Fruit fly (Drosophila melanogaster): ENCODE measurements around the gene CG5984.

CG5984 gene

dm6 chr3R:27218288-27218687 lies 29.5 kb downstream of the CG5984 start (continued):
- TF ChIP-seq Drgx (GFP tag; IDR thresholded peaks at IDR 0.05): no peak
- TF ChIP-seq CG1602 (GFP tag; optimal IDR thresholded peaks at IDR 0.05): no peak
- no peak for TF ChIP-seq gcm2 (GFP tag; optimal IDR thresholded peaks at IDR 0.05)
- TF ChIP-seq jigr1 (GFP tag; IDR thresholded peaks at IDR 0.05): no peak
- no peak for TF ChIP-seq otp (GFP tag; IDR thresholded peaks at IDR 0.05)
- peak; percentile 57 for TF ChIP-seq sens (GFP tag)

DNA sequence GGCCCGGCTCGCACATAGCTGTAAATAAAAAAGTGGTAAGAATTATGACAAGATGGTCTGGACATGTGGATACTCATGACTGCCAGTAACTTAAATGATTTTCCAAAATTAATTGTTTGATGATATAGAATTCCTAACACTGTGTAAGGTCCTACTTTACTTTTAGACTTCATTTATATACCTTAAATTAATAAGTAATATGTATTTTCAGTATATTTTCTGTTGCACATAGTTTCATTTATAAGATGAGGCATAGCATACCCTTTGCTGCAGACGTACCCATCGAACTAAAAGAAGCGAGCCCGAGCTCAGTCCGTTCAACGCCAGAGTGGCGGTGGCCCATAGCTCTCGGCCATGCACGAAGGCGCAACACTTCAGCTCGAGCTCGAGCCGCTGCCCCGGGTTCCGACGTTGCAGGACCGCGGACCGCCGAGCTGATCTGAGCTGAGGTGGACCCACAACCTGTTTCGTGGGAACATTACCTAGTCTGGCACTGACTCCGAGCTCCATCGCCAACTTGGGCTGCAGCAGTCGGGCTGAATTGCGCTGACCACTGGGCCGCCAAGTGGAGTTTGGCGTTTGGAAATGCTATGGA lies 30.2 kb downstream of the CG5984 start:
- TF ChIP-seq CG7271 (tag; optimal IDR thresholded peaks at IDR 0.05) (no peak), bsh (GFP tag; optimal IDR thresholded peaks at IDR 0.05) (peak; percentile 45 to 54), kay (GFP tag; optimal IDR thresholded peaks at IDR 0.05) (no peak), CG1792 (GFP tag; optimal IDR thresholded peaks at IDR 0.05) (no peak), Side (GFP tag; optimal IDR thresholded peaks at IDR 0.05) (no peak), CG14710 (tag; optimal IDR thresholded peaks at IDR 0.05) (peak; percentile 17), CG13424 (tag; optimal IDR thresholded peaks at IDR 0.05) (no peak), Oli (tag; optimal IDR thresholded peaks at IDR 0.05) (no peak), MBD-R2 (GFP tag; IDR thresholded peaks at IDR 0.05) (no peak), gcm (GFP tag; optimal IDR thresholded peaks at IDR 0.05) (no peak), ATbp (GFP tag; optimal IDR thresholded peaks at IDR 0.05) (no peak), CG17612 (GFP tag; IDR thresholded peaks at IDR 0.05) (no peak), nau (GFP tag; optimal IDR thresholded peaks at IDR 0.05) (no peak), CG6654 (GFP tag; optimal IDR thresholded peaks at IDR 0.05) (no peak), chinmo (GFP tag; IDR thresholded peaks at IDR 0.05; ENCODE audit: partially characterized antibody) (no peak), CG15601 (tag; optimal IDR thresholded peaks at IDR 0.05) (peak; percentile 24), Bdp1 (GFP tag; optimal IDR thresholded peaks at IDR 0.05) (no peak), Neu2 (GFP tag; optimal IDR thresholded peaks at IDR 0.05; ENCODE audit: borderline replicate concordance) (no peak), gce (GFP tag; IDR thresholded peaks at IDR 0.05) (no peak), otp (GFP tag; IDR thresholded peaks at IDR 0.05) (no peak), CG3407 (GFP tag; optimal IDR thresholded peaks at IDR 0.05) (no peak), phol (tag; optimal IDR thresholded peaks at IDR 0.05) (peak; percentile 26), pum (GFP tag; optimal IDR thresholded peaks at IDR 0.05) (no peak), trem (tag; optimal IDR thresholded peaks at IDR 0.05) (no peak), CG30020 (tag; optimal IDR thresholded peaks at IDR 0.05) (no peak), CG1603 (tag; optimal IDR thresholded peaks at IDR 0.05) (no peak), h (optimal IDR thresholded peaks at IDR 0.05) (no peak), dmrt11E (tag; optimal IDR thresholded peaks at IDR 0.05) (peak; percentile 28), D (optimal IDR thresholded peaks at IDR 0.05) (no peak), D (GFP tag; optimal IDR thresholded peaks at IDR 0.05) (no peak), Ets97D (GFP tag; optimal IDR thresholded peaks at IDR 0.05) (no peak), D19B (GFP tag; optimal IDR thresholded peaks at IDR 0.05) (peak; percentile 49), tgo (GFP tag; IDR thresholded peaks at IDR 0.05) (no peak), vfl (GFP tag; optimal IDR thresholded peaks at IDR 0.05) (no peak), Dip2 (GFP tag; IDR thresholded peaks at IDR 0.05) (no peak), CG5180 (GFP tag; optimal IDR thresholded peaks at IDR 0.05) (peak; percentile 41), CG18011 (GFP tag; optimal IDR thresholded peaks at IDR 0.05) (no peak), nom (GFP tag; optimal IDR thresholded peaks at IDR 0.05) (peak; percentile 45), CG6175 (GFP tag; IDR thresholded peaks at IDR 0.05) (no peak), crc (GFP tag; optimal IDR thresholded peaks at IDR 0.05) (no peak), Usf (GFP tag; optimal IDR thresholded peaks at IDR 0.05) (no peak), CG10979 (tag; optimal IDR thresholded peaks at IDR 0.05) (peak; percentile 55), Nf-YA (GFP tag; IDR thresholded peaks at IDR 0.05) (no peak), Xrp1 (GFP tag; IDR thresholded peaks at IDR 0.05) (peak; percentile 18; the same call in 1 of the 2 replicates), CG31365 (tag; optimal IDR thresholded peaks at IDR 0.05) (no peak)
